Fruit fly (Drosophila melanogaster): ENCODE results near the gene CG4045.

The CG4045 gene

dm6 chrX:2024819-2025218, 50.9 kb downstream of the CG4045 start:
- no peak for TF ChIP-seq noc (tag; optimal IDR thresholded peaks at IDR 0.05)
